Worm (Caenorhabditis elegans) whole organism, L1 larva: ENCODE results near the gene F53G2.13.

Source experiments
- F16B12.6 ChIP-seq: fragments of 150-350 bp; optimal IDR thresholded peaks from 2 replicates; lab custom pipeline; 2014; ENCODE audit warnings: missing biosample characterization, missing genetic modification characterization
- Y116A8C.19 ChIP-seq: sonication (generic microtip); optimal IDR thresholded peaks from 2 replicates; lab custom pipeline; 2016; ENCODE audit warnings: missing compliant biosample characterization, missing genetic modification characterization, borderline replicate concordance
- aha-1 ChIP-seq: fragments of 150-350 bp; optimal IDR thresholded peaks from 2 replicates; lab custom pipeline; 2014; ENCODE audit warnings: missing biosample characterization, missing genetic modification characterization
- ceh-82 ChIP-seq, 3 experiments: fragments of 150-350 bp in 1 of 3; sonication (generic microtip) in 2 of 3; optimal IDR thresholded peaks; 2 replicates each; lab custom pipeline; 2014 to 2017; ENCODE audit warnings: missing biosample characterization in 3 of 3, missing genetic modification characterization in 3 of 3
- ces-1 ChIP-seq: fragments of 150-350 bp; optimal IDR thresholded peaks from 2 replicates; lab custom pipeline; 2014; ENCODE audit warnings: missing biosample characterization, missing genetic modification reagents, missing genetic modification characterization
- efl-3 ChIP-seq: fragments of 200-800 bp; sonication (Bioruptor generic); optimal IDR thresholded peaks from 2 replicates; lab custom pipeline; 2018; ENCODE audit warnings: mild to moderate bottlenecking, missing genetic modification characterization, missing compliant biosample characterization
- egl-27 ChIP-seq, 2 experiments: fragments of 150-350 bp in 1 of 2; sonication (generic microtip); optimal IDR thresholded peaks; 3 replicates each; lab custom pipeline; 2017 to 2018; ENCODE audit warnings: missing biosample characterization in 2 of 2, missing genetic modification characterization in 2 of 2, missing genetic modification reagents in 2 of 2
- elt-2 ChIP-seq: sonication (generic microtip); optimal IDR thresholded peaks from 2 replicates; lab custom pipeline; 2016; ENCODE audit warnings: missing genetic modification characterization, mild to moderate bottlenecking, inconsistent platforms, missing compliant biosample characterization, missing genetic modification reagents
- elt-3 ChIP-seq, 6 experiments: fragments of 150-350 bp in 1 of 6; sonication (generic microtip); optimal IDR thresholded peaks; 2 replicates each; lab custom pipeline; 2017 to 2018; ENCODE audit warnings: missing biosample characterization in 6 of 6, missing genetic modification characterization in 6 of 6, inconsistent platforms in 1 of 6
- fkh-10 ChIP-seq: sonication (generic microtip); optimal IDR thresholded peaks from 2 replicates; lab custom pipeline; 2017; ENCODE audit warnings: missing biosample characterization, missing genetic modification reagents, missing genetic modification characterization
- fkh-4 ChIP-seq: sonication (generic microtip); optimal IDR thresholded peaks from 2 replicates; lab custom pipeline; 2016; ENCODE audit warnings: missing compliant biosample characterization, missing genetic modification characterization, borderline replicate concordance
- grh-1 ChIP-seq: fragments of 200-800 bp; sonication (Bioruptor generic); IDR thresholded peaks from 2 replicates; pipeline ENCODE4 v1.3.6; 2022; ENCODE audit warnings: missing genetic modification reagents, missing genetic modification characterization, missing compliant biosample characterization
- hlh-4 ChIP-seq: sonication (generic microtip); optimal IDR thresholded peaks from 2 replicates; lab custom pipeline; 2016; ENCODE audit warnings: mild to moderate bottlenecking, missing genetic modification characterization, missing compliant biosample characterization
- irx-1 ChIP-seq: sonication (generic microtip); optimal IDR thresholded peaks from 2 replicates; lab custom pipeline; 2016; ENCODE audit warnings: missing genetic modification characterization, missing compliant biosample characterization
- jun-1 ChIP-seq: fragments of 150-350 bp; optimal IDR thresholded peaks from 2 replicates; lab custom pipeline; 2014; ENCODE audit warnings: missing biosample characterization, missing genetic modification reagents, missing genetic modification characterization
- lin-14 ChIP-seq: fragments of 200-800 bp; sonication (Bioruptor generic); optimal IDR thresholded peaks from 2 replicates; lab custom pipeline; 2018; ENCODE audit warnings: mild to moderate bottlenecking, missing genetic modification characterization, moderate library complexity, missing compliant biosample characterization
- lin-35 ChIP-seq, 2 experiments: fragments of 150-350 bp; optimal IDR thresholded peaks; 2 replicates each; lab custom pipeline; 2014; ENCODE audit warnings: missing biosample characterization in 2 of 2, missing genetic modification characterization in 2 of 2, missing genetic modification reagents in 2 of 2
- lin-39 ChIP-seq: fragments of 150-350 bp; optimal IDR thresholded peaks from 2 replicates; lab custom pipeline; 2014; ENCODE audit warnings: missing biosample characterization, missing genetic modification reagents, missing genetic modification characterization
- lsy-2 ChIP-seq, 2 experiments: fragments of 150-350 bp; optimal IDR thresholded peaks; 2 replicates each; lab custom pipeline; 2014; ENCODE audit warnings: missing biosample characterization in 2 of 2, missing genetic modification characterization in 2 of 2
- mdl-1 ChIP-seq, 2 experiments: fragments of 150-350 bp; optimal IDR thresholded peaks; 2 replicates each; lab custom pipeline; 2014 to 2017; ENCODE audit warnings: missing biosample characterization in 2 of 2, missing genetic modification characterization in 2 of 2, inconsistent platforms in 1 of 2
- mef-2 ChIP-seq: fragments of 150-350 bp; optimal IDR thresholded peaks from 2 replicates; lab custom pipeline; 2014; ENCODE audit warnings: missing biosample characterization, missing genetic modification characterization
- mep-1 ChIP-seq: fragments of 150-350 bp; optimal IDR thresholded peaks from 2 replicates; lab custom pipeline; 2014; ENCODE audit warnings: missing biosample characterization, missing genetic modification characterization
- nhr-12 ChIP-seq: sonication (generic microtip); optimal IDR thresholded peaks from 2 replicates; lab custom pipeline; 2017; ENCODE audit warnings: missing biosample characterization, missing genetic modification characterization
- nhr-20 ChIP-seq: sonication (generic microtip); optimal IDR thresholded peaks from 2 replicates; lab custom pipeline; 2016; ENCODE audit warnings: mild to moderate bottlenecking, missing genetic modification characterization, missing compliant biosample characterization
- nhr-77 ChIP-seq: fragments of 150-350 bp; optimal IDR thresholded peaks from 2 replicates; lab custom pipeline; 2014; ENCODE audit warnings: missing biosample characterization, missing genetic modification characterization
- nhr-84 ChIP-seq: sonication (generic microtip); optimal IDR thresholded peaks from 2 replicates; lab custom pipeline; 2017; ENCODE audit warnings: missing biosample characterization, missing genetic modification characterization
- nhr-90 ChIP-seq: sonication (generic microtip); optimal IDR thresholded peaks from 2 replicates; lab custom pipeline; 2016; ENCODE audit warnings: mild to moderate bottlenecking, missing genetic modification characterization, missing compliant biosample characterization; ENCODE audit not compliant: poor library complexity
- pag-3 ChIP-seq: sonication (generic microtip); optimal IDR thresholded peaks from 2 replicates; lab custom pipeline; 2017; ENCODE audit warnings: missing genetic modification characterization, mild to moderate bottlenecking, missing compliant biosample characterization, antibody characterized with exemption, borderline replicate concordance; ENCODE audit not compliant: insufficient read depth
- pax-3 ChIP-seq: fragments of 200-800 bp; sonication (Bioruptor generic); optimal IDR thresholded peaks from 2 replicates; lab custom pipeline; 2018; ENCODE audit warnings: mild to moderate bottlenecking, missing genetic modification characterization, moderate library complexity, missing compliant biosample characterization
- pqm-1 ChIP-seq: sonication (generic microtip); optimal IDR thresholded peaks from 3 replicates; lab custom pipeline; 2017; ENCODE audit warnings: missing biosample characterization, missing genetic modification characterization
- rnt-1 ChIP-seq: sonication (generic microtip); optimal IDR thresholded peaks from 2 replicates; lab custom pipeline; 2016; ENCODE audit warnings: mild to moderate bottlenecking, missing genetic modification characterization, moderate library complexity, missing compliant biosample characterization
- snpc-4 ChIP-seq: fragments of 150-350 bp; optimal IDR thresholded peaks from 2 replicates; lab custom pipeline; 2014; ENCODE audit warnings: missing biosample characterization, missing genetic modification characterization
- sox-4 ChIP-seq: sonication (generic microtip); optimal IDR thresholded peaks from 2 replicates; lab custom pipeline; 2016; ENCODE audit warnings: missing genetic modification characterization, missing compliant biosample characterization
- sptf-1 ChIP-seq: fragments of 150-350 bp; optimal IDR thresholded peaks from 2 replicates; lab custom pipeline; 2014; ENCODE audit warnings: missing biosample characterization, missing genetic modification characterization
- sup-37 ChIP-seq: fragments of 200-800 bp; sonication (Bioruptor generic); optimal IDR thresholded peaks from 2 replicates; lab custom pipeline; 2018; ENCODE audit warnings: mild to moderate bottlenecking, missing genetic modification characterization, missing compliant biosample characterization
- tbx-2 ChIP-seq: sonication (generic microtip); optimal IDR thresholded peaks from 2 replicates; lab custom pipeline; 2016; ENCODE audit warnings: missing genetic modification characterization, missing compliant biosample characterization
- tlp-1 ChIP-seq: fragments of 150-350 bp; optimal IDR thresholded peaks from 2 replicates; lab custom pipeline; 2014; ENCODE audit warnings: missing biosample characterization, missing genetic modification characterization
- unc-30 ChIP-seq: sonication (generic microtip); optimal IDR thresholded peaks from 2 replicates; lab custom pipeline; 2017; ENCODE audit warnings: missing biosample characterization, missing genetic modification characterization
- unc-62 ChIP-seq: fragments of 150-350 bp; optimal IDR thresholded peaks from 2 replicates; lab custom pipeline; 2014; ENCODE audit warnings: missing biosample characterization, missing genetic modification reagents, missing genetic modification characterization
- xbp-1 ChIP-seq: sonication (generic microtip); optimal IDR thresholded peaks from 2 replicates; lab custom pipeline; 2016; ENCODE audit warnings: missing genetic modification characterization, missing compliant biosample characterization
- zag-1 ChIP-seq: fragments of 150-350 bp; optimal IDR thresholded peaks from 2 replicates; lab custom pipeline; 2014; ENCODE audit warnings: missing biosample characterization, missing genetic modification characterization
- ztf-4 ChIP-seq: fragments of 150-350 bp; optimal IDR thresholded peaks from 2 replicates; lab custom pipeline; 2014; ENCODE audit warnings: missing biosample characterization, missing genetic modification characterization

F53G2.13 gene

DNA sequence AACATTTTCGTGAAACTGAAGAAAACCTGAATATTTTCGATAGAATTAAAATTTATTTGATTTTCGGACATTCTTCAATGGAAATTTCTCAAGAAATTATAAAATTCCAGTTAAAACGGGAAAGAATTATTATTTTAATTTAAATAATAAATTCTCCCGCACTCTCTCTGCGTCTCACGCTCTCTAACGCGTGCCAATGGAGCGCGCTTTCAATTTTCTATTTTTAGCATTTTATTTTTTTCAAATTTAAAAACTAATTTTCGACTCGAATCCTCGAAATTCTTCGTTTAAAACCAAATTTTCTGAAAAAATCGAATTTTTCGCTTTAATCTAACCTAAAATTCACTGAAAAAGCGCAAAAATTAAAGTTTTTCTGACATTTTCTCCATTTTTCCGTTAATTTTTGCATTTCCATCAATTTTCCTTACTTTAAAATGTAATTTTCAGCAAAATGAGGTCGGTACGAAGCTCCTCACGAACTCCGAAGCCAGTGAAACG is 20.9 kb downstream of the F53G2.13 start, which contains the start of gene gbas-1 (continued):
- peak; percentile 81 to 89 for TF ChIP-seq lin-35 (GFP tag; optimal IDR thresholded peaks at IDR 0.05; lab: Kevin White, UChicago)
- no peak for TF ChIP-seq jun-1 (tag; lab: Kevin White, UChicago)
- TF ChIP-seq elt-2 (tag; lab: Kevin White, UChicago): no peak
- no peak for TF ChIP-seq mdl-1 (tag; optimal IDR thresholded peaks at IDR 0.05; lab: Kevin White, UChicago)
- peak; percentile 82 for TF ChIP-seq mef-2 (tag; lab: Kevin White, UChicago)
- peak; percentile 4 for TF ChIP-seq snpc-4 (tag; lab: Kevin White, UChicago)
- no peak for TF ChIP-seq fkh-4 (tag; lab: Kevin White, UChicago)
- TF ChIP-seq aha-1 (tag; lab: Kevin White, UChicago): no peak

DNA sequence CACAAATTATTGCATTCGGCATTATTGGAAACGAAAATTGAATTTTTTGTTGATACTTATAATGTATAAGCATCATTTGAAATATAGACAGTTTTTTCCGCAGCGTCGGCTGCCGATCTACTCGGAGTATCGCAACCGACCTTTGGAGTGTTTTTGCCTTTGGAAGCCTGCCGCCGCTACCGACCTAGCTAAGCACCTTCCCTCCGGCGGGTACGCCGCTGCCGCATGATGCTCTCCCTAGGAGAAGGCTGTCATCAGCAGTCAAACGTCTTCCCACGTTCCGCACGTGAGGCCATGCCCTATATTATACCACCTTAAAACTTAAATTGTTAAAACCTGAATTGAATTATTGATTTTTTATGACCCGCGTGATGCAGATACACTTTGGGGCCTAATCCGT is 34.9 kb downstream of the F53G2.13 start:
- TF ChIP-seq irx-1 (tag; lab: Kevin White, UChicago): no peak
- no peak for TF ChIP-seq fkh-4 (tag; lab: Kevin White, UChicago)
- no peak for TF ChIP-seq nhr-20
- TF ChIP-seq snpc-4 (tag; lab: Kevin White, UChicago): no peak
- TF ChIP-seq ceh-82 (tag; optimal IDR thresholded peaks at IDR 0.05; lab: Kevin White, UChicago): no peak
- TF ChIP-seq efl-3 (GFP tag; lab: Kevin White, UChicago): no peak
- TF ChIP-seq unc-30 (tag; lab: Kevin White, UChicago): no peak
- TF ChIP-seq jun-1 (tag; lab: Kevin White, UChicago): no peak
- no peak for TF ChIP-seq elt-3 (tag; optimal IDR thresholded peaks at IDR 0.05; lab: Kevin White, UChicago)
- TF ChIP-seq tlp-1 (tag; lab: Kevin White, UChicago): no peak
- no peak for TF ChIP-seq F16B12.6 (tag; lab: Kevin White, UChicago)
- no peak for TF ChIP-seq fkh-10
- TF ChIP-seq zag-1 (tag; lab: Kevin White, UChicago): no peak

DNA sequence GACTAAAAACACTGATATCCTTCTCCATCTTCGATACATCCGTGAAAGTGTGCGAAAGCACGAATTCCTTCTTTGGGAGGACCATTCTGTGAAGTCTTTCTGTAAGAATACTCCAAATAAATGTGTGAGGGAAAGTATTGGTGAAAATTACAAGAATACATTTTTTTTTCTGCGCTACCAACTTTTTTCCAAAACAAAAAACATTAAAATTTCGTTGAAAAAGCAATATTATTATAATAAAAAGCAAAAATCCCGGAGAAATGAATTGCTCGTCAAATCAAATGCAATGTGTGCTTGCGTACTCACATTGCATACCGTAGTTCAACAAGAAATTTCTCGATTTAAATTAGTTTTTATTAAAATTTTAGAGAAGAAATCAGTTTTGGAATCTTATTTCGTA is 38.4 kb downstream of the F53G2.13 start, which contains the start of gene bath-13:
Gene bath-13 (minus strand): TSS at position 101 of the 400 bp plus-strand sequence.
- TF ChIP-seq pag-3 (tag; lab: Kevin White, UChicago) (no peak), Y116A8C.19 (tag; lab: Kevin White, UChicago) (no peak), tbx-2 (no peak)

DNA sequence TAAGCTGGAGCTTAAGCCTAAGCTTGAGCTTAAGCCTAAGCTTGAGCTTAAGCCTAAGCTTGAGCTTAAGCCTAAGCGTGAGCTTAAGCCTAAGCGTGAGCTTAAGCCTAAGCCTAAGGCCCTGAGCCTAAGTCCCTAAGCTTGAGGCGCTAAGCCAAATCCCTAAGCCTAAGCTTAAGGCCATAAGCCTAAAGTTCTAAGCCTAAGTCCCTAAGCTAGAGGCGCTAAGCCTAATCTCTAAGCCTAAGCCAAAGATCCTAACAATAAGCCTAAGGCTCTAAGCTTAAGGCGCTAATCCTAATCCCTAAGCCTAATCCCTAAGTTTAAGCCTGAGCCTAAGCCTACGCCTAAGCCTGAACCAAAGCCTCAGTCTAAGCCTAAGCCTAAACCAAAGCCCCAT is 42.0 kb downstream of the F53G2.13 start:
- TF ChIP-seq mep-1 (no peak), xbp-1 (no peak), grh-1 (GFP tag; lab: Robert Waterston, UW) (no peak), elt-2 (tag; lab: Kevin White, UChicago) (no peak), lin-14 (no peak), lin-39 (no peak), nhr-12 (tag; lab: Kevin White, UChicago) (no peak), unc-30 (tag; lab: Kevin White, UChicago) (no peak), zag-1 (tag; lab: Kevin White, UChicago) (no peak), lsy-2 (tag; optimal IDR thresholded peaks at IDR 0.05; lab: Kevin White, UChicago) (no peak), ceh-82 (tag; optimal IDR thresholded peaks at IDR 0.05; lab: Kevin White, UChicago) (no peak), nhr-90 (tag; lab: Kevin White, UChicago) (no peak), unc-62 (GFP tag; lab: Kevin White, UChicago) (no peak)

DNA sequence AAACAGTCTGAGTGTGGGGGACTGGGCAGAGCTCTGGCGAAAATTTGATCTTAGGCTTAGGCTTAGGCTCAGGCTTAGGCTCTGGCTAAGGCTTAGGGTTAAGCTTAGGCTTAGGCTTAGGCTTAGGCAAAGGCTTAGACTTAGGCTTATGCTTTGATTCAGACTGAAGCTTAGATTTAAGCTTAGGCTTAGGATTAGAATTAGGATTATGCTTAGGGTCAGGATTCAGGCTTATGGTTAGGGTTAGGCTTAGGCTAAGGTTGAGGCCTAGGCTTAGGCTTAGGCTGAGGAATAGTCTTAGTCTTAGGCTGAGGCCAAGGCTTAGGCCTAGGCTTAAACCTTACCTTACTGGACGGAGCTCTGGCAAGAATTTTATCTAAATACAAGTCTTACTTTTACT is 43.3 kb downstream of the F53G2.13 start:
- TF ChIP-seq hlh-4 (tag; lab: Kevin White, UChicago) (no peak), aha-1 (tag; lab: Kevin White, UChicago) (no peak), egl-27 (tag; optimal IDR thresholded peaks at IDR 0.05; lab: Kevin White, UChicago) (no peak), nhr-84 (tag; lab: Kevin White, UChicago) (no peak), irx-1 (tag; lab: Kevin White, UChicago) (no peak), tbx-2 (no peak), pax-3 (tag; lab: Kevin White, UChicago) (no peak), ces-1 (GFP tag; lab: Kevin White, UChicago) (no peak), nhr-77 (tag; lab: Kevin White, UChicago) (no peak), sox-4 (tag; lab: Kevin White, UChicago) (no peak), ztf-4 (tag; lab: Kevin White, UChicago) (no peak), sup-37 (GFP tag; lab: Kevin White, UChicago) (no peak), pqm-1 (no peak), nhr-20 (no peak), sptf-1 (tag; lab: Kevin White, UChicago) (no peak), rnt-1 (no peak)
- TF ChIP-seq, all 84 proteins: peak for 0
